Worm (Caenorhabditis elegans) whole organism, midembryonic: ENCODE measurements around the gene Y26G10.5.

ENCODE experiments used
- T22C8.4 ChIP-seq: fragments of 200-800 bp; sonication (Bioruptor generic); IDR thresholded peaks from 2 replicates; pipeline ENCODE4 v1.3.6; 2022; ENCODE audit warnings: missing genetic modification characterization, missing compliant biosample characterization
- cog-1 ChIP-seq: sonication (generic microtip); optimal IDR thresholded peaks from 2 replicates; lab custom pipeline; 2016; ENCODE audit warnings: missing genetic modification characterization, missing compliant biosample characterization
- flt-1 ChIP-seq: fragments of 200-800 bp; sonication (Bioruptor generic); IDR thresholded peaks from 2 replicates; pipeline ENCODE4 v1.3.6; 2022; ENCODE audit warnings: missing genetic modification characterization, missing compliant biosample characterization
- klf-2 ChIP-seq: fragments of 200-800 bp; sonication (Bioruptor generic); conservative IDR thresholded peaks from 2 replicates; pipeline ENCODE4 v1.3.6; 2022; ENCODE audit warnings: missing genetic modification reagents, missing genetic modification characterization, missing compliant biosample characterization
- med-1 ChIP-seq: sonication (generic microtip); optimal IDR thresholded peaks from 2 replicates; lab custom pipeline; 2017; ENCODE audit warnings: missing genetic modification characterization, mild to moderate bottlenecking, missing compliant biosample characterization, antibody characterized with exemption, missing genetic modification reagents; ENCODE audit not compliant: insufficient read depth
- ref-1 ChIP-seq: fragments of 200-800 bp; sonication (Bioruptor generic); conservative IDR thresholded peaks from 2 replicates; pipeline ENCODE4 v1.3.6; 2022; ENCODE audit warnings: missing genetic modification reagents, missing genetic modification characterization, missing compliant biosample characterization
- tab-1 ChIP-seq: fragments of 200-800 bp; sonication (Bioruptor generic); IDR thresholded peaks from 2 replicates; pipeline ENCODE4 v1.3.6; 2022; ENCODE audit warnings: missing genetic modification characterization, missing compliant biosample characterization
- ztf-23 ChIP-seq: fragments of 200-800 bp; sonication (Bioruptor generic); IDR thresholded peaks from 2 replicates; pipeline ENCODE4 v1.3.6; 2022; ENCODE audit warnings: missing genetic modification reagents, missing genetic modification characterization, missing compliant biosample characterization
- ztf-29 ChIP-seq: fragments of 200-800 bp; sonication (Bioruptor generic); IDR thresholded peaks from 2 replicates; pipeline ENCODE4 v1.3.6; 2022; ENCODE audit warnings: missing genetic modification reagents, missing genetic modification characterization, missing compliant biosample characterization

Gene Y26G10.5

DNA sequence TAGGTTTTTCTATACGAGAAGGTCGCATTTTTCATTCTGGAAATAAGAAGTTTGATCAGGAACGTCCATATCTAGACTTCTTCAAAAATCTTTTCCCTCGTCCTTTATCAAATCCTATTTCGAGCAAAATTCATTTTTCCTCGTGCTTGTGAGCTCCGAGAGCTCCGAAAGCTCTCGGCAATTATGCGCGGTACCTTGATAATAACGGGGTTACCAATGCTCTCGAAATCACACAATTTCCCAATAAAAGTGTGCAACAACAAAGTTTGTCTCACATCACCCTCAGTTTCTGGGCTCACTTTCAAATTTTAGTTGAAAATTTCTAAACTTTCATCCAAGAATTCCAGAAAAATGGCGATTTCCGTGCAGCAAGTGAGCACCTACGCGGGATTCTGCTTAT lies 32.1 kb downstream of the Y26G10.5 start, which contains the start of gene str-89:
str-89 (plus strand) TSS at position 301 of the 400 bp plus-strand sequence.
- TF ChIP-seq cog-1 (no peak), tab-1 (GFP tag; lab: Robert Waterston, UW) (no peak), klf-2 (GFP tag; lab: Robert Waterston, UW) (no peak), T22C8.4 (GFP tag; lab: Robert Waterston, UW) (no peak), flt-1 (no peak), med-1 (GFP tag; lab: Kevin White, UChicago) (no peak), ref-1 (GFP tag; lab: Robert Waterston, UW) (no peak), ztf-29 (GFP tag; lab: Robert Waterston, UW) (no peak), ztf-23 (GFP tag; lab: Robert Waterston, UW) (no peak)

DNA sequence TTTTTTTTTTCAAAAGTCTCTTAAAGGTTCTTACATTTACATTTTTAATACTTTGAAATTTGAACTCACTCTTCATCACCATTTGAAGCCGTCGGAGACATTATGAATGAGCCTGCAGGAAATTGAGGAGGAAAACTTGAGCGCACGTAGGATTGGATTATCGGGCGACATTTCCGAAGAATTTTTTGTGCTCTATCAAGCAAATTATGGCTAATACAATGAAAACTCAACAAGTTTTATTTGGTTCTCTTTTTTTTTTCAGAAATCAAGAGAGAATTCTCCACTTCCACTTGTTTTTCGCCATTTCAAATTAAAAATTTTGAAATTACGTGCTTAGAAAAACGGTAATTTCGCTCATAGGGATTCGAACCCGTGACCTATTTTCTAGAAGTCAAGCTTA lies 33.0 kb downstream of the Y26G10.5 start, which contains the start of gene F59A1.12:
F59A1.12 (minus strand) TSS at position 101 of the 400 bp plus-strand sequence.
- TF ChIP-seq ref-1 (GFP tag; lab: Robert Waterston, UW), result no peak
- TF ChIP-seq cog-1, result no peak
- TF ChIP-seq ztf-29 (GFP tag; lab: Robert Waterston, UW), result no peak
- TF ChIP-seq klf-2 (GFP tag; lab: Robert Waterston, UW), result no peak
- no peak for TF ChIP-seq ztf-23 (GFP tag; lab: Robert Waterston, UW)
- no peak for TF ChIP-seq T22C8.4 (GFP tag; lab: Robert Waterston, UW)
- TF ChIP-seq med-1 (GFP tag; lab: Kevin White, UChicago), result no peak
- TF ChIP-seq tab-1 (GFP tag; lab: Robert Waterston, UW), result no peak
- TF ChIP-seq flt-1, result no peak

DNA sequence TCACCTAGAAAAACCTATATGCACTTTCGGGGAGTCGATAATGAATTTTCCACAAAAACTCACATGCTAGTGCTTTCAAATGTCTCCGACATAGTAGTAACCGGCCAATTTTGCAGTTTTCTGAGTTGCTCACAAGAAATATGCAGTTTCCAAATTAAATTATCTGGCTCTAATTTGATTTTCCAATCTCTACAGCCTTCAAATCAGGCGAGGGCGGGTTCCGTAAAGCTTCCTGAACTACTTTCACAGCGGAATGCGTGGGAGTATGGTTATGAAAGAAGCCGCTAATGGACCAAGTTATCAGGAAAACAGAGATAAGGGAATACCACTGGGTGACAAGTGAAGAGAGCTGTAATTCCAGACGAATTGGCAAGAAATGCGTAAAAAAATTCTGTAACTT lies 34.7 kb downstream of the Y26G10.5 start, which contains the start of gene F59A1.11:
F59A1.11 (minus strand) TSS at position 101 of the 400 bp plus-strand sequence.
- TF ChIP-seq T22C8.4 (GFP tag; lab: Robert Waterston, UW) (no peak), ztf-29 (GFP tag; lab: Robert Waterston, UW) (no peak), ztf-23 (GFP tag; lab: Robert Waterston, UW) (no peak), ref-1 (GFP tag; lab: Robert Waterston, UW) (no peak), med-1 (GFP tag; lab: Kevin White, UChicago) (no peak), cog-1 (no peak), tab-1 (GFP tag; lab: Robert Waterston, UW) (no peak), klf-2 (GFP tag; lab: Robert Waterston, UW) (no peak), flt-1 (no peak)

DNA sequence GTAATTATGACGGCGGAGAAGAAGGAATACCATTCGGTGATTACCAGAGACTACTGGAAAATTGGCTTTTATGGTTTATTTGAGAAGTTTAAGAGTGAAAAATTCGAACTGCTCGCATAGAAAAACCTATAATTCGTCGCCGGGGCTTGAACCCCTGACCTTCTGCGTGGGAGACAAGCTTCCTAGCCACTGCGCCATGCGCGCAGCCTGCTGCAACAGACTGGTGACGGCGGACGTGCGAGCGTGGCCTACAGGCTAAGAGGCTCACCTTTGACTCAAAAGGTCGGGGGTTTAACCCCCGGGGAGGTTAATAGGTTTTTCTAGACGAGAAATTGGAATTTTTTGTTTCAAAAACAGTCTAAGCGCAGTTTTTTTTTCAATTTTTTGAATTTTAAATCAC lies 36.3 kb downstream of the Y26G10.5 start:
- TF ChIP-seq T22C8.4 (GFP tag; lab: Robert Waterston, UW), result no peak
- TF ChIP-seq flt-1, result no peak
- no peak for TF ChIP-seq med-1 (GFP tag; lab: Kevin White, UChicago)
- no peak for TF ChIP-seq ztf-23 (GFP tag; lab: Robert Waterston, UW)
- TF ChIP-seq klf-2 (GFP tag; lab: Robert Waterston, UW), result no peak
- no peak for TF ChIP-seq ref-1 (GFP tag; lab: Robert Waterston, UW)

DNA sequence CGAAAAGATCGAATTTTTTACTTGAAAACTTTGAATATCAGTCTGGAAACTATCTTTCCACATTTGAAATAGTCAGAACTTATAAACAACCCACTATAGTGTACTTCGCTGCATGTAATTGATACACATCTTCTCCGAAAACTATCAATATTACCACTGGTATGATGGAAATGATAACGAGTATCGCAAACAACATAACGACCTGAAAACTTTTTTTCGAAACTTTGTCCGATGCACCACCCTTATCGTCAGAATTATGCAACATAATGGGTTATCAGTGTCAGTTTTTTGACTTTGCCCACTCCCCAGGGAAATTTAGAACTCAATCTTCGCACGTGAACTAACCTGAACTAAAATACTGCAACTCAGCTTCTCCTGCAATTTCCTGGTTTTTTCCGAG lies 38.4 kb downstream of the Y26G10.5 start:
- no peak for TF ChIP-seq T22C8.4 (GFP tag; lab: Robert Waterston, UW)
- no peak for TF ChIP-seq ztf-29 (GFP tag; lab: Robert Waterston, UW)
- no peak for TF ChIP-seq ref-1 (GFP tag; lab: Robert Waterston, UW)
- no peak for TF ChIP-seq ztf-23 (GFP tag; lab: Robert Waterston, UW)
- TF ChIP-seq flt-1, result no peak

DNA sequence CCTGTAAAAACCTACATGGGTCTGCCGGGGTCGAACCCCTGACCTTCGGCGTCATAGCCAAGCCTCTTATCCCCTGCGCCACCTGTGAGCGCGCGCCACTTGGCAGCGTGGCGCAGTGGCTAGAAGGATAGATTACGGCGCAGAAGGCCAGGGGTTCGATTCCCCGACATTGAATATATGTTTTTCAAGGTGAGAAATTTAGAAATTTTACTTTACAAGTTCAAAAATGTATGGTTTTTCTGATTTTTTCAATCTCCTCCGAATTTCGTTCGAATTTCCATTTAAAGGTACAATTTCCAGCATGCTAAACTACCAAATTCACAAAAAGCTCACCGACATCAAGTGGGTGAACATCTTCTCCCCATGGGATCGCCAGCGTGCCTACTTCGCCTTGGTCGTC lies 40.6 kb downstream of the Y26G10.5 start, which contains the start of gene dgat-2:
dgat-2 (plus strand) TSS at position 301 of the 400 bp plus-strand sequence.
- TF ChIP-seq med-1 (GFP tag; lab: Kevin White, UChicago) (no peak), ztf-29 (GFP tag; lab: Robert Waterston, UW) (no peak), klf-2 (GFP tag; lab: Robert Waterston, UW) (no peak), ref-1 (GFP tag; lab: Robert Waterston, UW) (no peak), cog-1 (no peak), flt-1 (no peak), ztf-23 (GFP tag; lab: Robert Waterston, UW) (no peak), tab-1 (GFP tag; lab: Robert Waterston, UW) (no peak), T22C8.4 (GFP tag; lab: Robert Waterston, UW) (no peak)

DNA sequence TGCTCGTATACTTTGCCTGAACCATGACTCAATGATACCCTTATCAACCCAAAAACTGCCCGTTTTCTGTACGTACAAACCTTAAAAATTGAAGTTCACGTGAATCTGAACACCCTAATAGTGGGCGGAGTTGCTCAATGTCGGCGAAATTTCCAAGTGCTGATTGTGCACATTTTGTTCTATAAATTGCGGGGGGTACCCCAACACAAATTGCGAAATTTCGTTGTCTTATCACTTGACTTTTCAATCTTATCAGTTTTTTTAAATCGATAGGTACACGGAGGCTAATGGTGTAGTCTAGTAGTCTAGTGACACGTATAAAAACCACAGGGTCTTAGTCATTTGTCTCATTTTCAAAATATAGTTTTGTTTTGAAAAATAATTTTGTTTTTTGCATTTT lies 41.4 kb downstream of the Y26G10.5 start, which contains the start of gene fbxa-108:
fbxa-108 (minus strand) TSS at position 158 of the 400 bp plus-strand sequence.
- TF ChIP-seq ref-1 (GFP tag; lab: Robert Waterston, UW) (no peak), ztf-29 (GFP tag; lab: Robert Waterston, UW) (no peak), tab-1 (GFP tag; lab: Robert Waterston, UW) (no peak), med-1 (GFP tag; lab: Kevin White, UChicago) (no peak), cog-1 (no peak), flt-1 (no peak), ztf-23 (GFP tag; lab: Robert Waterston, UW) (no peak), T22C8.4 (GFP tag; lab: Robert Waterston, UW) (no peak), klf-2 (GFP tag; lab: Robert Waterston, UW) (no peak)

DNA sequence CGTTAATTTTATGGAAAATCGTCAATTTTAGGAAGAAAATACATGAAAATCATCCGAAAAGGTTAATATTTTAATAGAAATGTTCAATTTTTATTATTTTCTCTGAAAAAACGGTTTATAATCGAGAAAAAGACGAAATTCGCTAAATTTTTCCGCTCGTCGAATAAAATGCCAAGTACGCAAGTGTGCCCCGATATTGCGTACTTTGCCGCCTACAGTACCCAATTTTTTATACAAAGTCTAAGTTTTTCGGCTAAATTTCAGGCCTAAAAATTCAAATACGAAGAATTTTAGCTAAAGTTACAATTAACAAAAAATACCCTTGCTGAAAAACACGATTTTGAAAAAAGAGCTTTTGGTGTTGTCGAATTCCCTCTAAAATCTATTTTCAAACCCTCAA lies 41.8 kb downstream of the Y26G10.5 start:
- TF ChIP-seq klf-2 (GFP tag; lab: Robert Waterston, UW) (no peak), flt-1 (no peak), ztf-29 (GFP tag; lab: Robert Waterston, UW) (no peak), cog-1 (no peak), T22C8.4 (GFP tag; lab: Robert Waterston, UW) (no peak), ref-1 (GFP tag; lab: Robert Waterston, UW) (no peak)

DNA sequence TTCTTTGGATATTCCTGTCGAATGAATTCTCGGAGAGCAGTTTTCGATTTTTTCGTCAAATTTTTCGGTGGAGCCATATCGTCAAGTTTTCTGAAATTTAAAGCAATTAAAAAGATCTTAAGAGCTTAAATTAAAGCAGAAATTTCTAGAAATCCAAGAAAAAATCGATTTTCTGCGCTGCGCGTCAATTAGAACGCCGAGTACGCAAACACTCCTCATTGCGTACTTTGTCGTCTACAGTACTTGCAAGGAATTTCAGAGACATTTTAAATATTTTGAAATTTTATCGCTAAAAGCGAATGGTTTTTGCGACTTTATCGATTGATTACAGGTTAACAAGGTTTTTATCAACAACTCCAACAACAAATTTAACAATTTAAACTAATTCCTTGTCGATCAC lies 45.4 kb downstream of the Y26G10.5 start:
- TF ChIP-seq T22C8.4 (GFP tag; lab: Robert Waterston, UW), result no peak
- no peak for TF ChIP-seq ztf-23 (GFP tag; lab: Robert Waterston, UW)
- TF ChIP-seq flt-1, result no peak
- no peak for TF ChIP-seq ztf-29 (GFP tag; lab: Robert Waterston, UW)
- TF ChIP-seq cog-1, result no peak
- TF ChIP-seq tab-1 (GFP tag; lab: Robert Waterston, UW), result no peak
- no peak for TF ChIP-seq med-1 (GFP tag; lab: Kevin White, UChicago)
- TF ChIP-seq ref-1 (GFP tag; lab: Robert Waterston, UW), result no peak
- no peak for TF ChIP-seq klf-2 (GFP tag; lab: Robert Waterston, UW)
